Fruit fly (Drosophila melanogaster): ENCODE results near the gene CG33263.

CG33263 gene

dm6 chr3L:13387608-13388007 lies 36.4 kb downstream of the CG33263 start, which contains the start of gene CG10171 (continued):
- TF ChIP-seq Pdp1 (GFP tag; optimal IDR thresholded peaks at IDR 0.05) (no peak), CG17359 (tag; optimal IDR thresholded peaks at IDR 0.05) (no peak), her (GFP tag; optimal IDR thresholded peaks at IDR 0.05) (no peak), CG4328 (GFP tag; optimal IDR thresholded peaks at IDR 0.05) (no peak), PHDP (tag; optimal IDR thresholded peaks at IDR 0.05) (no peak), unpg (GFP tag; optimal IDR thresholded peaks at IDR 0.05) (no peak), jigr1 (GFP tag; IDR thresholded peaks at IDR 0.05) (peak; percentile 49; the same call in 1 of the 3 replicates), B-H1 (GFP tag; IDR thresholded peaks at IDR 0.05) (no peak), salm (tag; optimal IDR thresholded peaks at IDR 0.05) (no peak), Atf-2 (GFP tag; optimal IDR thresholded peaks at IDR 0.05) (no peak), maf-S (GFP tag; optimal IDR thresholded peaks at IDR 0.05) (no peak), Elba2 (GFP tag; optimal IDR thresholded peaks at IDR 0.05) (no peak), CrebB (tag; optimal IDR thresholded peaks at IDR 0.05) (no peak), CG3163 (GFP tag; optimal IDR thresholded peaks at IDR 0.05) (no peak), fd102C (GFP tag; optimal IDR thresholded peaks at IDR 0.05) (no peak), CG30020 (tag; optimal IDR thresholded peaks at IDR 0.05) (no peak), CG14710 (tag; optimal IDR thresholded peaks at IDR 0.05) (peak; percentile 44), otp (GFP tag; IDR thresholded peaks at IDR 0.05) (no peak), CG15601 (tag; optimal IDR thresholded peaks at IDR 0.05) (peak; percentile 8), CG14050 (GFP tag; IDR thresholded peaks at IDR 0.05) (no peak), CG18011 (GFP tag; optimal IDR thresholded peaks at IDR 0.05) (no peak), Sry-β (GFP tag; optimal IDR thresholded peaks at IDR 0.05) (no peak), Hsf (GFP tag; optimal IDR thresholded peaks at IDR 0.05) (no peak), slbo (GFP tag; IDR thresholded peaks at IDR 0.05) (no peak), mld (GFP tag; IDR thresholded peaks at IDR 0.05; ENCODE audit: partially characterized antibody) (no peak), p53 (GFP tag; optimal IDR thresholded peaks at IDR 0.05) (no peak), CG1792 (GFP tag; optimal IDR thresholded peaks at IDR 0.05) (no peak), CG11723 (GFP tag; optimal IDR thresholded peaks at IDR 0.05) (no peak), twi (tag; optimal IDR thresholded peaks at IDR 0.05) (no peak), mam (GFP tag; optimal IDR thresholded peaks at IDR 0.05) (no peak), eve (GFP tag; optimal IDR thresholded peaks at IDR 0.05) (no peak), Hr3 (GFP tag; optimal IDR thresholded peaks at IDR 0.05) (no peak), HLHmδ (GFP tag; optimal IDR thresholded peaks at IDR 0.05) (no peak), Rfx (GFP tag; IDR thresholded peaks at IDR 0.05) (no peak; the same call in 1 of the 2 replicates), CG32532 (GFP tag; IDR thresholded peaks at IDR 0.05) (no peak), toy (GFP tag; IDR thresholded peaks at IDR 0.05) (no peak), dmrt11E (tag; optimal IDR thresholded peaks at IDR 0.05) (no peak), CG6175 (GFP tag; IDR thresholded peaks at IDR 0.05) (no peak), crc (GFP tag; optimal IDR thresholded peaks at IDR 0.05) (no peak), CG11093 (GFP tag; IDR thresholded peaks at IDR 0.05) (no peak), Dfd (GFP tag; optimal IDR thresholded peaks at IDR 0.05) (no peak), Nf-YC (tag; optimal IDR thresholded peaks at IDR 0.05) (peak; percentile 0), nerfin-1 (tag; optimal IDR thresholded peaks at IDR 0.05) (no peak), CG31388 (GFP tag; optimal IDR thresholded peaks at IDR 0.05) (no peak), ara (GFP tag; IDR thresholded peaks at IDR 0.05) (no peak), CG3995 (GFP tag; optimal IDR thresholded peaks at IDR 0.05) (no peak), Sox102F (GFP tag; optimal IDR thresholded peaks at IDR 0.05) (no peak), HLH3B (GFP tag; IDR thresholded peaks at IDR 0.05) (no peak), chinmo (GFP tag; IDR thresholded peaks at IDR 0.05; ENCODE audit: partially characterized antibody) (no peak), onecut (GFP tag; IDR thresholded peaks at IDR 0.05) (no peak), E2f2 (GFP tag; IDR thresholded peaks at IDR 0.05) (peak; percentile 80), CG10654 (GFP tag; optimal IDR thresholded peaks at IDR 0.05) (no peak), CG30431 (GFP tag; optimal IDR thresholded peaks at IDR 0.05) (no peak)
